Worm (Caenorhabditis elegans): ENCODE data around the gene fem-2.

Gene fem-2

DNA sequence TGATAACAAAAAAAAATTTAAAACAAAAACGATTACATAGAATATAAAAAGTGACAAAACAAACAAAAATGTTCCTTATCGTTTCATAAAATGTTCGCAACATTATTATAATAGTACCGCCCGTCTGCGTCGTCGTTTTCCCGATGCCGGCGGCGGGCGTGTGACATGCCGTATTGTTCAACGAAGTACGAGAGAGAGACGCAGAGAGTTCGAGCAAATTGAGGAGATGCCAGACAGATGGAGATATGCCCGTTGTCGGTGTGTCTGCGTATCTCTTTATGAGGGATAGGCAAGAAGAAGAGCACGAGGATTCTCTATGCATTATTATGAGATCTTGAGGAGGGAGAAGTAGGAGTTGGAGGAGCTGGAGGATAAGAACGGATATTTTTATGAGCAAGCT, 10.7 kb downstream of the fem-2 start (continued):
- TF ChIP-seq daf-12 (tag; optimal IDR thresholded peaks at IDR 0.05), result no peak
- no peak for TF ChIP-seq daf-8 (GFP tag; IDR thresholded peaks at IDR 0.05)
- TF ChIP-seq hmg-1.1 (GFP tag; IDR thresholded peaks at IDR 0.05), result peak; percentile 91
- TF ChIP-seq daf-16 (GFP tag; optimal IDR thresholded peaks at IDR 0.05), result peak; percentile 38 to 55
- TF ChIP-seq daf-16 (tag; optimal IDR thresholded peaks at IDR 0.05), result peak; percentile 95
- TF ChIP-seq lin-29 (GFP tag; IDR thresholded peaks at IDR 0.05), result no peak
- TF ChIP-seq fos-1 (tag; optimal IDR thresholded peaks at IDR 0.05), result no peak
- peak; percentile 99 for TF ChIP-seq dve-1 (tag; optimal IDR thresholded peaks at IDR 0.05; ENCODE audit: insufficient read depth)
- no peak for TF ChIP-seq tag-97 (GFP tag; IDR thresholded peaks at IDR 0.05)
- TF ChIP-seq fkh-10 (GFP tag; optimal IDR thresholded peaks at IDR 0.05), result peak; percentile 25
- peak; percentile 7 for TF ChIP-seq F37D6.2 (tag; optimal IDR thresholded peaks at IDR 0.05)
- peak; percentile 65 for TF ChIP-seq mes-2 (tag; optimal IDR thresholded peaks at IDR 0.05; ENCODE audit: poor library complexity, severe bottlenecking)
- no peak for TF ChIP-seq mdt-29 (GFP tag; IDR thresholded peaks at IDR 0.05)
- TF ChIP-seq zag-1 (tag; optimal IDR thresholded peaks at IDR 0.05), result no peak
- peak; percentile 95 for TF ChIP-seq dmd-6 (GFP tag; IDR thresholded peaks at IDR 0.05)
- no peak for TF ChIP-seq Y48G9A.11 (GFP tag; IDR thresholded peaks at IDR 0.05)
- TF ChIP-seq egl-27 (tag; optimal IDR thresholded peaks at IDR 0.05), result peak; percentile 26
- TF ChIP-seq gei-8 (GFP tag; optimal IDR thresholded peaks at IDR 0.05), result peak; percentile 63
- no peak for TF ChIP-seq ces-1 (GFP tag; optimal IDR thresholded peaks at IDR 0.05)
- TF ChIP-seq unc-130 (GFP tag; optimal IDR thresholded peaks at IDR 0.05), result no peak
- TF ChIP-seq jun-1 (tag; optimal IDR thresholded peaks at IDR 0.05), result peak; percentile 58
- peak; percentile 66; the same call in 1 of the 2 replicates for TF ChIP-seq T26A8.4 (GFP tag; IDR thresholded peaks at IDR 0.05)
- no peak for TF ChIP-seq daf-19 (GFP tag; conservative IDR thresholded peaks at IDR 0.05)
- peak; percentile 60 to 96 for TF ChIP-seq mdl-1 (tag; optimal IDR thresholded peaks at IDR 0.05)
- TF ChIP-seq madf-9 (GFP tag; conservative IDR thresholded peaks at IDR 0.05), result peak; percentile 58; the same call in 1 of the 2 replicates
- 0 out of 2 replicates have a peak, but pooled peaks have one; percentile 59 for TF ChIP-seq ctbp-1 (GFP tag; IDR thresholded peaks at IDR 0.05)
- TF ChIP-seq aha-1 (tag), result peak; percentile 99
- no peak for TF ChIP-seq snpc-4 (tag; optimal IDR thresholded peaks at IDR 0.05)
- TF ChIP-seq mep-1 (tag; optimal IDR thresholded peaks at IDR 0.05), result peak; percentile 94
- TF ChIP-seq unc-39 (tag; optimal IDR thresholded peaks at IDR 0.05), result no peak
- TF ChIP-seq pha-4 (GFP tag; IDR thresholded peaks at IDR 0.05), result peak; percentile 78
- no peak for TF ChIP-seq pha-4 (tag; optimal IDR thresholded peaks at IDR 0.05)
- no peak for TF ChIP-seq zip-2 (tag; optimal IDR thresholded peaks at IDR 0.05)
- TF ChIP-seq nhr-25 (tag; optimal IDR thresholded peaks at IDR 0.05; ENCODE audit: borderline replicate concordance, insufficient read depth), result peak; percentile 36
- TF ChIP-seq ztf-11 (tag; optimal IDR thresholded peaks at IDR 0.05), result no peak
- no peak for TF ChIP-seq ZK337.2 (GFP tag; IDR thresholded peaks at IDR 0.05)
- TF ChIP-seq lin-13 (GFP tag; optimal IDR thresholded peaks at IDR 0.05), result peak; percentile 73
- TF ChIP-seq F44E2.7 (GFP tag; IDR thresholded peaks at IDR 0.05), result no peak
- peak; percentile 93 for TF ChIP-seq php-3 (GFP tag; IDR thresholded peaks at IDR 0.05)
- TF ChIP-seq dpl-1 (GFP tag; optimal IDR thresholded peaks at IDR 0.05), result peak; percentile 51
- TF ChIP-seq mxl-2 (GFP tag; conservative IDR thresholded peaks at IDR 0.05), result no peak
- TF ChIP-seq nhr-48 (tag; optimal IDR thresholded peaks at IDR 0.05), result peak; percentile 83
- no peak for TF ChIP-seq spr-3 (GFP tag; optimal IDR thresholded peaks at IDR 0.05)
- TF ChIP-seq pqm-1 (tag; optimal IDR thresholded peaks at IDR 0.05), result peak; percentile 97

Measured in whole organism, L4 larva.